Fruit fly (Drosophila melanogaster): ENCODE measurements around the gene CG42655.
A peak's percentile ranks its signal among the peaks of the same experiment; 100 is the strongest.

CG42655 gene

dm6 chr3L:20000081-20000736, 46.7 kb upstream of the CG42655 start, which contains the start of the genes Tom20 and Gabat (continued):
- TF ChIP-seq HmgZ (tag; optimal IDR thresholded peaks at IDR 0.05) = no peak
- no peak for TF ChIP-seq insv (GFP tag; optimal IDR thresholded peaks at IDR 0.05)
- peak; percentile 11 for TF ChIP-seq CG13424 (tag; optimal IDR thresholded peaks at IDR 0.05)
- no peak for TF ChIP-seq Rfx (GFP tag; IDR thresholded peaks at IDR 0.05)
- peak; percentile 26 for TF ChIP-seq Sox100B (GFP tag; optimal IDR thresholded peaks at IDR 0.05)
- TF ChIP-seq stwl (tag; optimal IDR thresholded peaks at IDR 0.05) = no peak
- TF ChIP-seq zfh2 (GFP tag; optimal IDR thresholded peaks at IDR 0.05) = no peak
- TF ChIP-seq sug (tag; optimal IDR thresholded peaks at IDR 0.05) = peak; percentile 19
- no peak for TF ChIP-seq H15 (GFP tag; IDR thresholded peaks at IDR 0.05)
- TF ChIP-seq br (optimal IDR thresholded peaks at IDR 0.05) = no peak
- TF ChIP-seq ab (GFP tag; optimal IDR thresholded peaks at IDR 0.05) = no peak
- TF ChIP-seq gsb-n (tag; optimal IDR thresholded peaks at IDR 0.05) = no peak
- no peak for TF ChIP-seq seq (GFP tag; IDR thresholded peaks at IDR 0.05)
- TF ChIP-seq TFAM (GFP tag; optimal IDR thresholded peaks at IDR 0.05) = no peak
- TF ChIP-seq CG6813 (GFP tag; optimal IDR thresholded peaks at IDR 0.05) = no peak
- no peak for TF ChIP-seq CG30020 (tag; optimal IDR thresholded peaks at IDR 0.05)
- no peak for TF ChIP-seq Hr3 (GFP tag; optimal IDR thresholded peaks at IDR 0.05)
- TF ChIP-seq Asciz (GFP tag; optimal IDR thresholded peaks at IDR 0.05) = peak; percentile 35
- no peak for TF ChIP-seq Lhr (GFP tag; optimal IDR thresholded peaks at IDR 0.05)
- no peak for TF ChIP-seq ro (GFP tag; IDR thresholded peaks at IDR 0.05)
- TF ChIP-seq CG11723 (GFP tag; optimal IDR thresholded peaks at IDR 0.05) = peak; percentile 31
- TF ChIP-seq CG10366 (GFP tag; IDR thresholded peaks at IDR 0.05) = no peak
- TF ChIP-seq CoRest (tag; optimal IDR thresholded peaks at IDR 0.05) = peak; percentile 8
- no peak for TF ChIP-seq CG14860 (GFP tag; IDR thresholded peaks at IDR 0.05; ENCODE audit: partially characterized antibody)
- no peak for TF ChIP-seq CG6654 (GFP tag; optimal IDR thresholded peaks at IDR 0.05)
- TF ChIP-seq bsh (GFP tag; optimal IDR thresholded peaks at IDR 0.05) = peak in 1 of 2 experiments; percentile 17
- no peak for TF ChIP-seq CG1024 (GFP tag; IDR thresholded peaks at IDR 0.05)
- no peak for TF ChIP-seq peb (GFP tag; IDR thresholded peaks at IDR 0.05)
- TF ChIP-seq CG9876 (GFP tag; optimal IDR thresholded peaks at IDR 0.05) = no peak
- TF ChIP-seq Ssrp (tag; optimal IDR thresholded peaks at IDR 0.05) = no peak
- no peak for TF ChIP-seq Max (GFP tag; optimal IDR thresholded peaks at IDR 0.05)
- TF ChIP-seq CG10543 (GFP tag; optimal IDR thresholded peaks at IDR 0.05) = no peak
- no peak for TF ChIP-seq disco-r (GFP tag; optimal IDR thresholded peaks at IDR 0.05)
- TF ChIP-seq vnd (GFP tag; IDR thresholded peaks at IDR 0.05; ENCODE audit: partially characterized antibody) = no peak
- peak; percentile 6 for TF ChIP-seq CG17568 (GFP tag; optimal IDR thresholded peaks at IDR 0.05)
- TF ChIP-seq ci (GFP tag; IDR thresholded peaks at IDR 0.05) = no peak; the same call in 2 of the 3 replicates
- no peak for TF ChIP-seq caup (GFP tag; optimal IDR thresholded peaks at IDR 0.05; ENCODE audit: severe bottlenecking)
- TF ChIP-seq CG12219 (GFP tag; optimal IDR thresholded peaks at IDR 0.05) = no peak
- TF ChIP-seq hb (GFP tag; IDR thresholded peaks at IDR 0.05; ENCODE audit: partially characterized antibody) = no peak
- TF ChIP-seq tgo (GFP tag; IDR thresholded peaks at IDR 0.05) = no peak
- no peak for TF ChIP-seq vfl (GFP tag; optimal IDR thresholded peaks at IDR 0.05)
- TF ChIP-seq CG11247 (GFP tag; IDR thresholded peaks at IDR 0.05) = no peak
- TF ChIP-seq mld (GFP tag; IDR thresholded peaks at IDR 0.05; ENCODE audit: partially characterized antibody) = no peak; the same call in 2 of the 3 replicates
- TF ChIP-seq Dbx (GFP tag; IDR thresholded peaks at IDR 0.05) = no peak
- no peak for TF ChIP-seq kah (GFP tag; optimal IDR thresholded peaks at IDR 0.05)
- no peak for TF ChIP-seq CG17328 (GFP tag; IDR thresholded peaks at IDR 0.05)
- TF ChIP-seq Bteb2 (GFP tag; optimal IDR thresholded peaks at IDR 0.05) = no peak
- no peak for TF ChIP-seq Sin3A (optimal IDR thresholded peaks at IDR 0.05)
- no peak for TF ChIP-seq mam (GFP tag; optimal IDR thresholded peaks at IDR 0.05)
- no peak for TF ChIP-seq H2.0 (GFP tag; IDR thresholded peaks at IDR 0.05)
- TF ChIP-seq onecut (GFP tag; IDR thresholded peaks at IDR 0.05) = no peak
